Worm (Caenorhabditis elegans) whole organism, L2 larva: ENCODE measurements around the gene usp-4.

Experiments used
- C34F6.9 ChIP-seq: fragments of 150-350 bp; optimal IDR thresholded peaks from 2 replicates; lab custom pipeline; 2014; ENCODE audit warnings: missing biosample characterization, missing genetic modification characterization
- F13H6.1 ChIP-seq: sonication (generic microtip); optimal IDR thresholded peaks from 2 replicates; lab custom pipeline; 2016; ENCODE audit warnings: missing genetic modification characterization, missing compliant biosample characterization
- R02D3.7 ChIP-seq: fragments of 150-350 bp; optimal IDR thresholded peaks from 2 replicates; lab custom pipeline; 2014; ENCODE audit warnings: missing biosample characterization, missing genetic modification characterization
- Y55F3AM.14 ChIP-seq: fragments of 200-800 bp; sonication (Bioruptor generic); optimal IDR thresholded peaks from 2 replicates; lab custom pipeline; 2018; ENCODE audit warnings: mild to moderate bottlenecking, missing genetic modification characterization, missing compliant biosample characterization
- alr-1 ChIP-seq: fragments of 150-350 bp; optimal IDR thresholded peaks from 2 replicates; lab custom pipeline; 2014; ENCODE audit warnings: missing biosample characterization, missing genetic modification characterization
- ama-1 ChIP-seq: fragments of 150-350 bp; optimal IDR thresholded peaks from 2 replicates; lab custom pipeline; 2018; ENCODE audit warnings: inconsistent platforms
- blmp-1 ChIP-seq: sonication (generic microtip); optimal IDR thresholded peaks from 2 replicates; lab custom pipeline; 2017; ENCODE audit warnings: missing genetic modification characterization, mild to moderate bottlenecking, missing compliant biosample characterization, antibody characterized with exemption, moderate library complexity; ENCODE audit not compliant: insufficient read depth
- ceh-16 ChIP-seq: fragments of 150-350 bp; optimal IDR thresholded peaks from 2 replicates; lab custom pipeline; 2014; ENCODE audit warnings: missing biosample characterization, missing genetic modification characterization
- ceh-82 ChIP-seq: fragments of 150-350 bp; optimal IDR thresholded peaks from 2 replicates; lab custom pipeline; 2014; ENCODE audit warnings: missing biosample characterization, missing genetic modification characterization
- crh-2 ChIP-seq: sonication (generic microtip); optimal IDR thresholded peaks from 2 replicates; lab custom pipeline; 2017; ENCODE audit warnings: missing biosample characterization, missing genetic modification characterization
- dmd-4 ChIP-seq: sonication (generic microtip); optimal IDR thresholded peaks from 2 replicates; lab custom pipeline; 2017; ENCODE audit warnings: missing biosample characterization, missing genetic modification characterization
- elt-1 ChIP-seq: fragments of 150-350 bp; optimal IDR thresholded peaks from 2 replicates; lab custom pipeline; 2014; ENCODE audit warnings: missing biosample characterization, missing genetic modification characterization
- fos-1 ChIP-seq: fragments of 150-350 bp; optimal IDR thresholded peaks from 2 replicates; lab custom pipeline; 2014; ENCODE audit warnings: missing biosample characterization, missing genetic modification characterization
- gmeb-1 ChIP-seq: fragments of 150-350 bp; optimal IDR thresholded peaks from 2 replicates; lab custom pipeline; 2014; ENCODE audit warnings: missing biosample characterization, missing genetic modification characterization
- lin-11 ChIP-seq: fragments of 150-350 bp; sonication (generic microtip); optimal IDR thresholded peaks from 2 replicates; lab custom pipeline; 2014; ENCODE audit warnings: missing biosample characterization, missing genetic modification characterization, inconsistent platforms, mixed read lengths
- lin-13 ChIP-seq: fragments of 150-350 bp; optimal IDR thresholded peaks from 2 replicates; lab custom pipeline; 2014; ENCODE audit warnings: missing biosample characterization, missing genetic modification reagents, missing genetic modification characterization
- lin-39 ChIP-seq: fragments of 150-350 bp; optimal IDR thresholded peaks from 2 replicates; lab custom pipeline; 2014; ENCODE audit warnings: missing biosample characterization, missing genetic modification reagents, missing genetic modification characterization
- lsy-2 ChIP-seq, 2 experiments: fragments of 150-350 bp in 1 of 2; sonication (generic microtip) in 1 of 2; optimal IDR thresholded peaks; 2 replicates each; lab custom pipeline; 2014 to 2017; ENCODE audit warnings: missing biosample characterization in 2 of 2, missing genetic modification characterization in 2 of 2
- mab-5 ChIP-seq: fragments of 150-350 bp; optimal IDR thresholded peaks from 2 replicates; lab custom pipeline; 2014; ENCODE audit warnings: missing biosample characterization, missing genetic modification characterization
- mbf-1 ChIP-seq: sonication (generic microtip); optimal IDR thresholded peaks from 2 replicates; lab custom pipeline; 2017; ENCODE audit warnings: missing biosample characterization, missing genetic modification characterization
- nhr-11 ChIP-seq: fragments of 150-350 bp; optimal IDR thresholded peaks from 2 replicates; lab custom pipeline; 2014; ENCODE audit warnings: missing biosample characterization, missing genetic modification characterization
- nhr-129 ChIP-seq: fragments of 150-350 bp; optimal IDR thresholded peaks from 2 replicates; lab custom pipeline; 2014; ENCODE audit warnings: missing biosample characterization, missing genetic modification characterization
- nhr-21 ChIP-seq: fragments of 150-350 bp; optimal IDR thresholded peaks from 2 replicates; lab custom pipeline; 2014; ENCODE audit warnings: missing biosample characterization, missing genetic modification characterization
- nhr-23 ChIP-seq: fragments of 150-350 bp; optimal IDR thresholded peaks from 2 replicates; lab custom pipeline; 2014; ENCODE audit warnings: missing biosample characterization, missing genetic modification reagents, missing genetic modification characterization
- nhr-25 ChIP-seq: fragments of 150-350 bp; sonication (generic microtip); optimal IDR thresholded peaks from 3 replicates; lab custom pipeline; 2014; ENCODE audit warnings: missing biosample characterization, missing genetic modification characterization
- nhr-6 ChIP-seq: fragments of 150-350 bp; optimal IDR thresholded peaks from 2 replicates; lab custom pipeline; 2014; ENCODE audit warnings: missing biosample characterization, missing genetic modification characterization
- peb-1 ChIP-seq: fragments of 150-350 bp; optimal IDR thresholded peaks from 2 replicates; lab custom pipeline; 2014; ENCODE audit warnings: missing biosample characterization, missing genetic modification characterization
- sem-4 ChIP-seq: fragments of 150-350 bp; optimal IDR thresholded peaks from 2 replicates; lab custom pipeline; 2014; ENCODE audit warnings: missing biosample characterization, missing genetic modification reagents, missing genetic modification characterization
- skn-1 ChIP-seq: sonication (generic microtip); optimal IDR thresholded peaks from 2 replicates; lab custom pipeline; 2017; ENCODE audit warnings: missing biosample characterization, missing genetic modification characterization
- sma-3 ChIP-seq: sonication (generic microtip); optimal IDR thresholded peaks from 2 replicates; lab custom pipeline; 2016; ENCODE audit warnings: missing genetic modification reagents, missing genetic modification characterization, missing compliant biosample characterization
- sma-9 ChIP-seq, 2 experiments: fragments of 150-350 bp in 1 of 2; sonication (generic microtip) in 1 of 2; optimal IDR thresholded peaks; 2 replicates each; lab custom pipeline; 2014 to 2016; ENCODE audit warnings: missing genetic modification characterization in 2 of 2, mild to moderate bottlenecking in 1 of 2, missing biosample characterization in 1 of 2, missing compliant biosample characterization in 1 of 2, missing genetic modification reagents in 1 of 2, moderate library complexity in 1 of 2
- snpc-4 ChIP-seq: fragments of 150-350 bp; optimal IDR thresholded peaks from 2 replicates; lab custom pipeline; 2014; ENCODE audit warnings: missing biosample characterization, missing genetic modification characterization
- unc-55 ChIP-seq: fragments of 150-350 bp; sonication (generic microtip); optimal IDR thresholded peaks from 3 replicates; lab custom pipeline; 2014; ENCODE audit warnings: missing biosample characterization, missing genetic modification reagents, missing genetic modification characterization
- unc-62 ChIP-seq: fragments of 150-350 bp; optimal IDR thresholded peaks from 2 replicates; lab custom pipeline; 2014; ENCODE audit warnings: missing biosample characterization, missing genetic modification reagents, missing genetic modification characterization
- zag-1 ChIP-seq: fragments of 150-350 bp; optimal IDR thresholded peaks from 2 replicates; lab custom pipeline; 2014; ENCODE audit warnings: missing biosample characterization, missing genetic modification characterization
- ztf-1 ChIP-seq: fragments of 200-800 bp; sonication (Bioruptor generic); conservative IDR thresholded peaks from 2 replicates; pipeline ENCODE4 v1.3.6; 2022; ENCODE audit warnings: missing genetic modification characterization, missing compliant biosample characterization
- ztf-11 ChIP-seq: sonication (generic microtip); optimal IDR thresholded peaks from 2 replicates; lab custom pipeline; 2017; ENCODE audit warnings: missing biosample characterization, missing genetic modification characterization
- ztf-4 ChIP-seq: fragments of 150-350 bp; optimal IDR thresholded peaks from 2 replicates; lab custom pipeline; 2014; ENCODE audit warnings: missing biosample characterization, missing genetic modification characterization

usp-4 gene

ce11 chrIV:6809756-6810155 lies 52.6 kb downstream of the usp-4 start:
- TF ChIP-seq lin-39 (tag; lab: Kevin White, UChicago) (no peak), sma-3 (no peak), nhr-129 (peak; percentile 62), blmp-1 (tag; lab: Kevin White, UChicago) (no peak), ztf-1 (no peak), ztf-4 (no peak), crh-2 (tag; lab: Kevin White, UChicago) (peak; percentile 68), mab-5 (peak; percentile 14), unc-55 (GFP tag; lab: Kevin White, UChicago) (peak; percentile 91), ceh-82 (tag; lab: Kevin White, UChicago) (peak; percentile 54), nhr-25 (tag; lab: Kevin White, UChicago) (no peak), nhr-23 (tag; lab: Kevin White, UChicago) (no peak), nhr-6 (tag; lab: Kevin White, UChicago) (peak; percentile 35), R02D3.7 (tag; lab: Kevin White, UChicago) (no peak), lin-13 (GFP tag; lab: Kevin White, UChicago) (peak; percentile 53), sma-9 (GFP tag; optimal IDR thresholded peaks at IDR 0.05; lab: Kevin White, UChicago) (peak; percentile 42), sma-9 (tag; optimal IDR thresholded peaks at IDR 0.05; lab: Kevin White, UChicago) (no peak), Y55F3AM.14 (GFP tag; lab: Kevin White, UChicago) (peak; percentile 29), unc-62 (GFP tag; lab: Kevin White, UChicago) (no peak), nhr-21 (tag; lab: Kevin White, UChicago) (no peak), fos-1 (no peak), lsy-2 (tag; optimal IDR thresholded peaks at IDR 0.05; lab: Kevin White, UChicago) (peak; percentile 53 to 66), elt-1 (tag; lab: Kevin White, UChicago) (no peak), F13H6.1 (tag; lab: Kevin White, UChicago) (peak; percentile 74), lin-11 (tag; lab: Kevin White, UChicago) (peak; percentile 27), snpc-4 (tag; lab: Kevin White, UChicago) (peak; percentile 5), zag-1 (peak; percentile 78), sem-4 (tag; lab: Kevin White, UChicago) (peak; percentile 19), C34F6.9 (tag; lab: Kevin White, UChicago) (peak; percentile 74), mbf-1 (tag; lab: Kevin White, UChicago) (no peak)

ce11 chrIV:6811808-6812207 lies 54.7 kb downstream of the usp-4 start, which contains the start of gene ceh-48:
TSS of gene ceh-48 (plus strand) at chrIV:6812108.
- no peak for TF ChIP-seq blmp-1 (tag; lab: Kevin White, UChicago)
- no peak for TF ChIP-seq sem-4 (tag; lab: Kevin White, UChicago)
- no peak for TF ChIP-seq nhr-11 (tag; lab: Kevin White, UChicago)
- no peak for TF ChIP-seq nhr-23 (tag; lab: Kevin White, UChicago)
- TF ChIP-seq alr-1, result no peak
- no peak for TF ChIP-seq lin-11 (tag; lab: Kevin White, UChicago)
- no peak for TF ChIP-seq ama-1 (lab: Kevin White, UChicago)
- no peak for TF ChIP-seq dmd-4 (tag; lab: Kevin White, UChicago)
- no peak for TF ChIP-seq skn-1
- TF ChIP-seq lsy-2 (tag; optimal IDR thresholded peaks at IDR 0.05; lab: Kevin White, UChicago), result no peak
- no peak for TF ChIP-seq peb-1 (tag; lab: Kevin White, UChicago)
- TF ChIP-seq ceh-16 (tag; lab: Kevin White, UChicago), result no peak
- no peak for TF ChIP-seq nhr-129
- no peak for TF ChIP-seq ztf-1
- TF ChIP-seq gmeb-1 (tag; lab: Kevin White, UChicago), result no peak
- no peak for TF ChIP-seq mab-5
- no peak for TF ChIP-seq elt-1 (tag; lab: Kevin White, UChicago)
- no peak for TF ChIP-seq snpc-4 (tag; lab: Kevin White, UChicago)
- no peak for TF ChIP-seq ztf-11 (tag; lab: Kevin White, UChicago)
- no peak for TF ChIP-seq nhr-6 (tag; lab: Kevin White, UChicago)
- TF ChIP-seq, all 48 proteins: peak for 0
